Worm (Caenorhabditis elegans) whole organism, young adult: Measurements from ENCODE around the gene nstp-7.

Source experiments
- F10E7.11 ChIP-seq: sonication (generic microtip); optimal IDR thresholded peaks from 2 replicates; lab custom pipeline; 2017; ENCODE audit warnings: mild to moderate bottlenecking, missing genetic modification characterization, moderate library complexity, missing compliant biosample characterization
- T26A5.8 ChIP-seq: sonication (generic microtip); optimal IDR thresholded peaks from 2 replicates; lab custom pipeline; 2016; ENCODE audit warnings: missing genetic modification characterization, missing compliant biosample characterization
- Y53G8AR.9 ChIP-seq: fragments of 200-800 bp; sonication (Bioruptor generic); conservative IDR thresholded peaks from 2 replicates; pipeline ENCODE4 v1.3.6; 2022; ENCODE audit warnings: missing genetic modification reagents, missing genetic modification characterization, missing compliant biosample characterization
- Y56A3A.18 ChIP-seq: fragments of 200-800 bp; sonication (Bioruptor generic); IDR thresholded peaks from 2 replicates; pipeline ENCODE4 v1.3.6; 2022; ENCODE audit warnings: missing genetic modification reagents, missing genetic modification characterization, missing compliant biosample characterization
- Y79H2A.3 ChIP-seq: fragments of 200-800 bp; sonication (Bioruptor generic); conservative IDR thresholded peaks from 2 replicates; pipeline ENCODE4 v1.3.6; 2022; ENCODE audit warnings: missing genetic modification reagents, missing genetic modification characterization, missing compliant biosample characterization
- ama-1 ChIP-seq, 3 experiments: fragments of 150-350 bp in 1 of 3; sonication (generic microtip) in 2 of 3; optimal IDR thresholded peaks; 2 replicates each; lab custom pipeline; 2014 to 2018; ENCODE audit warnings: missing biosample characterization in 2 of 3, missing genetic modification characterization in 2 of 3, missing genetic modification reagents in 2 of 3
- aptf-2 ChIP-seq: fragments of 200-800 bp; sonication (Bioruptor generic); conservative IDR thresholded peaks from 2 replicates; pipeline ENCODE4 v1.3.6; 2022; ENCODE audit warnings: missing genetic modification reagents, missing genetic modification characterization, missing compliant biosample characterization
- attf-3 ChIP-seq: fragments of 200-800 bp; sonication (Bioruptor generic); conservative IDR thresholded peaks from 2 replicates; pipeline ENCODE4 v1.3.6; 2022; ENCODE audit warnings: missing genetic modification reagents, missing genetic modification characterization, missing compliant biosample characterization
- attf-5 ChIP-seq: fragments of 200-800 bp; sonication (Bioruptor generic); optimal IDR thresholded peaks from 2 replicates; lab custom pipeline; 2018; ENCODE audit warnings: mild to moderate bottlenecking, missing genetic modification characterization, missing compliant biosample characterization
- attf-6 ChIP-seq: fragments of 200-800 bp; sonication (Bioruptor generic); IDR thresholded peaks from 2 replicates; pipeline ENCODE4 v1.3.6; 2022; ENCODE audit warnings: missing genetic modification reagents, missing genetic modification characterization, missing compliant biosample characterization
- ceh-100 ChIP-seq: fragments of 200-800 bp; sonication (Bioruptor generic); IDR thresholded peaks from 2 replicates; pipeline ENCODE4 v1.3.6; 2022; ENCODE audit warnings: missing genetic modification reagents, missing genetic modification characterization, missing compliant biosample characterization
- ceh-27 ChIP-seq: fragments of 200-800 bp; sonication (Bioruptor generic); optimal IDR thresholded peaks from 2 replicates; lab custom pipeline; 2018; ENCODE audit warnings: mild to moderate bottlenecking, missing genetic modification characterization, moderate library complexity, missing compliant biosample characterization
- ceh-40 ChIP-seq: fragments of 200-800 bp; sonication (Bioruptor generic); IDR thresholded peaks from 2 replicates; pipeline ENCODE4 v1.3.6; 2022; ENCODE audit warnings: missing genetic modification characterization, missing compliant biosample characterization
- ceh-58 ChIP-seq: fragments of 200-800 bp; sonication (Bioruptor generic); IDR thresholded peaks from 2 replicates; pipeline ENCODE4 v1.3.6; 2022; ENCODE audit warnings: missing genetic modification characterization, missing compliant biosample characterization
- efl-1 ChIP-seq: fragments of 150-350 bp; optimal IDR thresholded peaks from 2 replicates; lab custom pipeline; 2014; ENCODE audit warnings: missing biosample characterization, missing genetic modification reagents, missing genetic modification characterization
- hmg-1.2 ChIP-seq: fragments of 200-800 bp; sonication (Bioruptor generic); IDR thresholded peaks from 2 replicates; pipeline ENCODE4 v1.3.6; 2022; ENCODE audit warnings: missing genetic modification reagents, missing genetic modification characterization, missing compliant biosample characterization
- lir-1 ChIP-seq: fragments of 200-800 bp; sonication (Bioruptor generic); conservative IDR thresholded peaks from 2 replicates; pipeline ENCODE4 v1.3.6; 2022; ENCODE audit warnings: missing genetic modification reagents, missing genetic modification characterization, missing compliant biosample characterization
- mes-4 ChIP-seq: sonication (generic microtip); optimal IDR thresholded peaks from 2 replicates; lab custom pipeline; 2016; ENCODE audit warnings: missing genotype, missing genetic modification characterization, missing compliant biosample characterization
- nfya-1 ChIP-seq: sonication (generic microtip); optimal IDR thresholded peaks from 2 replicates; lab custom pipeline; 2017; ENCODE audit warnings: antibody characterized with exemption, missing compliant biosample characterization, missing genetic modification characterization, borderline replicate concordance; ENCODE audit not compliant: insufficient read depth
- nfya-2 ChIP-seq: fragments of 200-800 bp; sonication (Bioruptor generic); IDR thresholded peaks from 2 replicates; pipeline ENCODE4 v1.3.6; 2022; ENCODE audit warnings: missing genetic modification reagents, missing genetic modification characterization, missing compliant biosample characterization
- nhr-120 ChIP-seq: fragments of 200-800 bp; sonication (Bioruptor generic); IDR thresholded peaks from 2 replicates; pipeline ENCODE4 v1.3.6; 2022; ENCODE audit warnings: missing genetic modification characterization, missing compliant biosample characterization
- nhr-90 ChIP-seq: sonication (generic microtip); optimal IDR thresholded peaks from 2 replicates; lab custom pipeline; 2016; ENCODE audit warnings: missing genotype, mild to moderate bottlenecking, missing genetic modification characterization, missing compliant biosample characterization
- rec-8 ChIP-seq, 2 experiments: sonication (generic microtip); optimal IDR thresholded peaks; 2 replicates each; lab custom pipeline; 2016; ENCODE audit warnings: mild to moderate bottlenecking in 2 of 2, missing genetic modification characterization in 2 of 2, missing genetic modification reagents in 2 of 2, missing genotype in 2 of 2, missing biosample characterization in 1 of 2, missing compliant biosample characterization in 1 of 2, moderate library complexity in 1 of 2
- repo-1 ChIP-seq: sonication (generic microtip); optimal IDR thresholded peaks from 2 replicates; lab custom pipeline; 2017; ENCODE audit warnings: mild to moderate bottlenecking, missing genetic modification characterization, missing compliant biosample characterization
- sdz-38 ChIP-seq: sonication (generic microtip); optimal IDR thresholded peaks from 2 replicates; lab custom pipeline; 2016; ENCODE audit warnings: missing genotype, missing genetic modification characterization, missing compliant biosample characterization
- snpc-1.1 ChIP-seq: sonication (generic microtip); optimal IDR thresholded peaks from 2 replicates; lab custom pipeline; 2017; ENCODE audit warnings: missing genetic modification characterization, mild to moderate bottlenecking, missing compliant biosample characterization, antibody characterized with exemption, moderate library complexity, missing genotype, missing genetic modification reagents; ENCODE audit not compliant: insufficient read depth
- snpc-4 ChIP-seq, 5 experiments: fragments of 150-350 bp in 1 of 5; sonication (generic microtip) in 4 of 5; optimal IDR thresholded peaks; 2 replicates each; lab custom pipeline; 2014 to 2018; ENCODE audit warnings: missing genetic modification characterization in 5 of 5, missing biosample characterization in 3 of 5, antibody characterized with exemption in 2 of 5, mild to moderate bottlenecking in 2 of 5, missing compliant biosample characterization in 2 of 5, missing genotype in 2 of 5, moderate library complexity in 2 of 5, missing genetic modification reagents in 1 of 5
- sptf-2 ChIP-seq: fragments of 200-800 bp; sonication (Bioruptor generic); optimal IDR thresholded peaks from 2 replicates; lab custom pipeline; 2018; ENCODE audit warnings: mild to moderate bottlenecking, missing genetic modification characterization, missing compliant biosample characterization
- zim-3 ChIP-seq: sonication (generic microtip); optimal IDR thresholded peaks from 2 replicates; lab custom pipeline; 2017; ENCODE audit warnings: mild to moderate bottlenecking, missing genetic modification characterization, moderate library complexity, missing compliant biosample characterization
- ztf-18 ChIP-seq: sonication (generic microtip); optimal IDR thresholded peaks from 2 replicates; lab custom pipeline; 2016; ENCODE audit warnings: missing genotype, mild to moderate bottlenecking, missing genetic modification characterization, missing compliant biosample characterization
- ztf-22 ChIP-seq: fragments of 200-800 bp; sonication (Bioruptor generic); optimal IDR thresholded peaks from 2 replicates; lab custom pipeline; 2018; ENCODE audit warnings: mild to moderate bottlenecking, missing genetic modification characterization, moderate library complexity, missing compliant biosample characterization
- ztf-26 ChIP-seq: sonication (generic microtip); optimal IDR thresholded peaks from 2 replicates; lab custom pipeline; 2017; ENCODE audit warnings: missing genetic modification characterization, missing compliant biosample characterization
- ztf-3 ChIP-seq: fragments of 200-800 bp; sonication (Bioruptor generic); optimal IDR thresholded peaks from 2 replicates; lab custom pipeline; 2018; ENCODE audit warnings: mild to moderate bottlenecking, missing genetic modification characterization, missing compliant biosample characterization

Gene nstp-7

ce11 chrV:559940-560339 lies 21.8 kb upstream of the nstp-7 start, which contains the start of gene srx-7:
srx-7 (plus strand) TSS chrV:560195.
- TF ChIP-seq snpc-1.1 (tag; lab: Kevin White, UChicago) = peak; percentile 3
- TF ChIP-seq ceh-100 (GFP tag; lab: Robert Waterston, UW) = no peak
- TF ChIP-seq snpc-4 (GFP tag; optimal IDR thresholded peaks at IDR 0.05; lab: Kevin White, UChicago) = no peak
- peak in 1 of 4 experiments; percentile 65 for TF ChIP-seq snpc-4 (tag; optimal IDR thresholded peaks at IDR 0.05; lab: Kevin White, UChicago)

- no peak for TF ChIP-seq ceh-58 (GFP tag; lab: Robert Waterston, UW)
- TF ChIP-seq snpc-1.1 (tag; lab: Kevin White, UChicago) = no peak
- no peak for TF ChIP-seq ztf-3 (GFP tag; lab: Kevin White, UChicago)
- no peak for TF ChIP-seq ceh-27 (GFP tag; lab: Kevin White, UChicago)
- TF ChIP-seq attf-6 (GFP tag; lab: Robert Waterston, UW) = no peak
- TF ChIP-seq ztf-18 (tag; lab: Kevin White, UChicago) = no peak
- no peak for TF ChIP-seq ceh-100 (GFP tag; lab: Robert Waterston, UW)
- TF ChIP-seq F10E7.11 (tag; lab: Kevin White, UChicago) = no peak
- no peak for TF ChIP-seq nfya-1 (tag; lab: Kevin White, UChicago)
- TF ChIP-seq sdz-38 (tag; lab: Kevin White, UChicago) = no peak
- TF ChIP-seq attf-3 (GFP tag; lab: Robert Waterston, UW) = no peak
Observed at ce11 chrV:562834-563233, 18.9 kb upstream of the nstp-7 start, which contains the start of gene C14C6.2. C14C6.2 (plus strand) TSS chrV:563134.

DNA sequence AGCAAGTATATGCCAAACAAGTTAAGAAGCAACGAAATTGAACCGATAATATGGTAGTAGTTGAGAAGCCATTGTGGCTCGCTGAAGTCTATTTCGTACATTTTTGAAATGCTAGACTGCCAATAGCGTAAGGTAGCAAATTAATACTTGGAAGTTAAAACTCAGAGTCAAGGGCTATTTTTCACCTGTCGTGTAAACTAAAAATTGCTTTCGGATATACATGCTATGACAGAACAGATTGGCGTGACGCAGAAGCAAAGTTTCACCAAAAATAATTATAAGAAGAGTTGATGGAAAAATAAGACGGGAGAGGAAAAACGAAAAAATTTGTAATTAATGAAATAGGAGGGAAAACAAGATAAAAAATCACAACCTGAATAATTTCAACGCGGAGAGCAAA lies 15.7 kb upstream of the nstp-7 start, which contains the start of gene sri-73:
sri-73 (minus strand) TSS at position 101 of the 400 bp plus-strand sequence.
- TF ChIP-seq zim-3 (tag; lab: Kevin White, UChicago) (no peak), sptf-2 (GFP tag; lab: Kevin White, UChicago) (no peak)

DNA sequence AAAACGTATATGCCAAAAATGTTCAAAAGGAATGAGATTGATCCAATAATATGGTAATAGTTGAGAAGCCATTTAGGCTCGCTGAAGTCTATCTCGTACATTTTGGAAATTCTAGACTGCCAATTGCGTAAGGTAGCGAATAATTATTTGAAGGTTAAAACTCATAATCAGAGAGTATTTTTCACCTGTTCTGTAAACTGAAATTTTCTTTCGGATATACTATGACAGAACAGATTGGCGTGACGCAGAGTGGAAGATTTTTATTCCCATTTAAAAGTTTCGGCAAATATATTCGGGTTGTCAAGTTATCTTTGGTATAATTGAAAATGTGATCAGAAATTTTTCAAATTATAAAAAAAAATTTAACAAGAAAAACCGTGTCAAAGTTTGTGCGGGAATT lies 13.6 kb upstream of the nstp-7 start, which contains the start of gene sri-72:
sri-72 (minus strand) TSS at position 101 of the 400 bp plus-strand sequence.
- TF ChIP-seq ztf-22 (GFP tag; lab: Kevin White, UChicago) (no peak), nhr-120 (GFP tag; lab: Robert Waterston, UW) (no peak), nfya-2 (no peak)

DNA sequence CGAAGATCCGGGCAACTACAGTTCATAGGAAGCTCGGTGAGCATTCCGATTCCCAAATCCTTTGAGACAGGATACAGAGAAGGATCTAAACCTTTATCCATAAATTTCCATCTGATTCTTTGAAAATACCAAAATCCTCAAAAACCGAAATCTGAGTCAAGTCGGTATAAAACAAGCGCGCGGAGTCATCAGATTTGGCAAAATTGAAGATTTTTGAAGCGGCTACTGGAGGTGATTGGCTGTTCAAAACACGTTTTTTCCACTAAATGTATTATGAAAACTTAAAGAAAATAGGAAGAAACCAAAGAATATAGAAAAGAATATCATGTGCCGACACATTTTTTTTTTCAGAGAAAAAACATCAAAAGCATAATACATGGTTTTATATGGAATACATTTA lies 7.1 kb upstream of the nstp-7 start, which contains the start of gene C14C6.13:
C14C6.13 (minus strand) TSS at position 101 of the 400 bp plus-strand sequence.
- TF ChIP-seq efl-1 (GFP tag; lab: Kevin White, UChicago) = no peak
- no peak for TF ChIP-seq Y56A3A.18
- no peak for TF ChIP-seq hmg-1.2 (GFP tag; lab: Robert Waterston, UW)
- TF ChIP-seq rec-8 (tag; optimal IDR thresholded peaks at IDR 0.05; lab: Kevin White, UChicago) = no peak
- TF ChIP-seq ama-1 (optimal IDR thresholded peaks at IDR 0.05; lab: Kevin White, UChicago) = no peak
- no peak for TF ChIP-seq ama-1 (GFP tag; optimal IDR thresholded peaks at IDR 0.05; lab: Kevin White, UChicago)
- no peak for TF ChIP-seq repo-1 (tag; lab: Kevin White, UChicago)
- TF ChIP-seq attf-5 = no peak
- TF ChIP-seq ztf-26 = no peak
- TF ChIP-seq T26A5.8 = no peak
- no peak for TF ChIP-seq nhr-90 (tag; lab: Kevin White, UChicago)
- no peak for TF ChIP-seq aptf-2 (GFP tag; lab: Robert Waterston, UW)
- TF ChIP-seq Y79H2A.3 = no peak
- TF ChIP-seq ceh-40 = no peak
- no peak for TF ChIP-seq Y53G8AR.9
- TF ChIP-seq mes-4 = no peak
- no peak for TF ChIP-seq lir-1 (GFP tag; lab: Robert Waterston, UW)
